Fruit fly (Drosophila melanogaster) whole organism, embryonic: ENCODE data around the gene Bacc.

Experiments
- Awh ChIP-seq: fragments of 200-800 bp; sonication (Bioruptor generic); IDR thresholded peaks from 2 replicates; pipeline ENCODE4, ENCODE4 v1.3.6; 2022; ENCODE audit warnings: missing biosample characterization, missing genetic modification characterization
- CG11456 ChIP-seq: fragments of 200-800 bp; sonication (Bioruptor generic); IDR thresholded peaks from 3 replicates; pipeline ENCODE4 v1.3.6; 2022; ENCODE audit warnings: missing biosample characterization, missing genetic modification characterization
- CG14710 ChIP-seq: fragments of 200-800 bp; sonication (Bioruptor generic); optimal IDR thresholded peaks from 3 replicates; lab custom pipeline; 2019; ENCODE audit warnings: missing biosample characterization, mild to moderate bottlenecking, missing genetic modification characterization, moderate library complexity
- CG15011 ChIP-seq: fragments of 200-800 bp; sonication (Bioruptor generic); optimal IDR thresholded peaks from 3 replicates; lab custom pipeline; 2018; ENCODE audit warnings: missing biosample characterization, mild to moderate bottlenecking, missing genetic modification characterization
- CG1603 ChIP-seq: fragments of 200-800 bp; sonication (Bioruptor generic); optimal IDR thresholded peaks from 2 replicates; lab custom pipeline; 2019; ENCODE audit warnings: missing biosample characterization, mild to moderate bottlenecking, missing genetic modification characterization, moderate library complexity
- CG1647 ChIP-seq: fragments of 200-800 bp; sonication (Bioruptor generic); optimal IDR thresholded peaks from 3 replicates; lab custom pipeline; 2016; ENCODE audit warnings: missing biosample characterization, missing genetic modification characterization
- CG18262 ChIP-seq: fragments of 200-800 bp; optimal IDR thresholded peaks from 3 replicates; lab custom pipeline; 2019; ENCODE audit warnings: missing biosample characterization, mild to moderate bottlenecking, missing genetic modification characterization, moderate library complexity
- CG31365 ChIP-seq: fragments of 200-800 bp; sonication (Bioruptor generic); optimal IDR thresholded peaks from 2 replicates; lab custom pipeline; 2018; ENCODE audit warnings: missing biosample characterization, mild to moderate bottlenecking, missing genetic modification characterization
- CG32767 ChIP-seq: fragments of 200-800 bp; sonication (Bioruptor generic); IDR thresholded peaks from 2 replicates; pipeline ENCODE4 v1.3.6; 2022; ENCODE audit warnings: missing biosample characterization, missing genetic modification characterization
- CG3847 ChIP-seq: fragments of 200-800 bp; sonication (Bioruptor generic); IDR thresholded peaks from 2 replicates; pipeline ENCODE4 v1.3.6; 2022; ENCODE audit warnings: missing biosample characterization, missing genetic modification characterization
- CG4854 ChIP-seq: fragments of 200-800 bp; sonication (Bioruptor generic); optimal IDR thresholded peaks from 2 replicates; lab custom pipeline; 2016; ENCODE audit warnings: missing biosample characterization, missing genetic modification characterization, inconsistent platforms
- CG6254 ChIP-seq: fragments of 200-800 bp; sonication (Bioruptor generic); optimal IDR thresholded peaks from 3 replicates; lab custom pipeline; 2017; ENCODE audit warnings: mild to moderate bottlenecking, missing biosample characterization, missing genetic modification reagents, missing genetic modification characterization
- CG6854 ChIP-seq: fragments of 200-800 bp; sonication (Bioruptor generic); optimal IDR thresholded peaks from 3 replicates; lab custom pipeline; 2017; ENCODE audit warnings: missing biosample characterization, mild to moderate bottlenecking, missing genetic modification characterization
- CG8359 ChIP-seq: fragments of 200-800 bp; sonication (Bioruptor generic); optimal IDR thresholded peaks from 2 replicates; lab custom pipeline; 2017; ENCODE audit warnings: missing biosample characterization, mild to moderate bottlenecking, missing genetic modification characterization, borderline replicate concordance
- CG8388 ChIP-seq: fragments of 200-800 bp; sonication (Bioruptor generic); optimal IDR thresholded peaks from 2 replicates; lab custom pipeline; 2019; ENCODE audit warnings: missing biosample characterization, mild to moderate bottlenecking, missing genetic modification characterization, moderate library complexity
- CG8765 ChIP-seq: fragments of 200-800 bp; sonication (Bioruptor generic); IDR thresholded peaks from 2 replicates; pipeline ENCODE4 v1.3.6; 2022; ENCODE audit warnings: missing biosample characterization, missing genetic modification characterization
- CG9727 ChIP-seq: fragments of 200-800 bp; sonication (Bioruptor generic); optimal IDR thresholded peaks from 3 replicates; lab custom pipeline; 2017; ENCODE audit warnings: missing biosample characterization, mild to moderate bottlenecking, missing genetic modification characterization
- Doc2 ChIP-seq: fragments of 200-800 bp; sonication (Bioruptor generic); IDR thresholded peaks from 2 replicates; pipeline ENCODE4 v1.3.6; 2022; ENCODE audit warnings: missing biosample characterization, missing genetic modification characterization
- Dp ChIP-seq: fragments of 200-800 bp; sonication (Bioruptor generic); optimal IDR thresholded peaks from 2 replicates; lab custom pipeline; 2018; ENCODE audit warnings: missing biosample characterization, mild to moderate bottlenecking, missing genetic modification characterization, moderate library complexity
- Drgx ChIP-seq: fragments of 200-800 bp; sonication (Bioruptor generic); IDR thresholded peaks from 2 replicates; pipeline ENCODE4 v1.3.6; 2022; ENCODE audit warnings: missing biosample characterization, missing genetic modification characterization
- Eip74EF ChIP-seq, 2 experiments: fragments of 200-800 bp in 1 of 2; fragments of >200 bp in 1 of 2; sonication (Bioruptor generic) in 1 of 2; optimal IDR thresholded peaks; 2 replicates each; lab custom pipeline; 2017 to 2019; ENCODE audit warnings: missing biosample characterization in 2 of 2, missing genetic modification characterization in 2 of 2, mild to moderate bottlenecking in 1 of 2, moderate library complexity in 1 of 2
- HLH4C ChIP-seq: fragments of 200-800 bp; sonication (Bioruptor generic); IDR thresholded peaks from 3 replicates; pipeline ENCODE4 v1.3.6; 2022; ENCODE audit warnings: missing biosample characterization, missing genetic modification characterization; ENCODE audit not compliant: partially characterized antibody
- HmgD ChIP-seq: fragments of 200-800 bp; sonication (Bioruptor generic); optimal IDR thresholded peaks from 3 replicates; lab custom pipeline; 2016; ENCODE audit warnings: missing biosample characterization, missing genetic modification characterization
- Hr39 ChIP-seq: fragments of >200 bp; optimal IDR thresholded peaks from 2 replicates; lab custom pipeline; 2017
- Hr78 ChIP-seq, 2 experiments: fragments of 200-800 bp in 1 of 2; fragments of >200 bp in 1 of 2; sonication (Bioruptor generic) in 1 of 2; optimal IDR thresholded peaks; 2 replicates each; lab custom pipeline; 2017 to 2019; ENCODE audit warnings: missing biosample characterization in 2 of 2, missing genetic modification characterization in 2 of 2, mild to moderate bottlenecking in 1 of 2, moderate library complexity in 1 of 2
- MESR4 ChIP-seq: fragments of 200-800 bp; sonication (Bioruptor generic); optimal IDR thresholded peaks from 2 replicates; lab custom pipeline; 2018; ENCODE audit warnings: missing biosample characterization, mild to moderate bottlenecking, missing genetic modification characterization, moderate library complexity
- Pdp1 ChIP-seq, 2 experiments: fragments of 200-800 bp; sonication (Bioruptor generic); optimal IDR thresholded peaks; 3 replicates each; lab custom pipeline; 2016; ENCODE audit warnings: missing biosample characterization in 2 of 2, missing genetic modification characterization in 2 of 2, mild to moderate bottlenecking in 1 of 2, moderate library complexity in 1 of 2
- ab ChIP-seq: fragments of 200-800 bp; sonication (Bioruptor generic); optimal IDR thresholded peaks from 2 replicates; lab custom pipeline; 2016; ENCODE audit warnings: missing biosample characterization, missing genetic modification characterization
- aop ChIP-seq: fragments of 200-800 bp; sonication (Bioruptor generic); IDR thresholded peaks from 2 replicates; pipeline ENCODE4 v1.3.6; 2022; ENCODE audit warnings: missing biosample characterization, missing genetic modification characterization
- cg ChIP-seq: fragments of 200-800 bp; sonication (Bioruptor generic); optimal IDR thresholded peaks from 3 replicates; lab custom pipeline; 2019; ENCODE audit warnings: missing biosample characterization, mild to moderate bottlenecking, missing genetic modification characterization, moderate library complexity
- chif ChIP-seq, 2 experiments: fragments of 200-800 bp; sonication (Bioruptor generic); optimal IDR thresholded peaks; 3 replicates each; lab custom pipeline; 2016; ENCODE audit warnings: missing biosample characterization in 2 of 2, missing genetic modification characterization in 2 of 2
- dan ChIP-seq: fragments of 200-800 bp; sonication (Bioruptor generic); IDR thresholded peaks from 2 replicates; pipeline ENCODE4 v1.3.6; 2022; ENCODE audit warnings: missing biosample characterization, missing genetic modification characterization
- dmrt99B ChIP-seq: fragments of 200-800 bp; sonication (Bioruptor generic); optimal IDR thresholded peaks from 2 replicates; lab custom pipeline; 2018; ENCODE audit warnings: missing biosample characterization, mild to moderate bottlenecking, missing genetic modification characterization, moderate library complexity
- fru ChIP-seq: fragments of >200 bp; optimal IDR thresholded peaks from 2 replicates; lab custom pipeline; 2017
- gcm ChIP-seq: fragments of 200-800 bp; sonication (Bioruptor generic); optimal IDR thresholded peaks from 2 replicates; lab custom pipeline; 2019; ENCODE audit warnings: missing biosample characterization, mild to moderate bottlenecking, missing genetic modification characterization, moderate library complexity
- hth ChIP-seq: fragments of >200 bp; optimal IDR thresholded peaks from 2 replicates; lab custom pipeline; 2017; ENCODE audit warnings: inconsistent platforms
- prd ChIP-seq, 3 experiments: fragments of >200 bp in 2 of 3; fragments of 200-800 bp in 1 of 3; sonication (Bioruptor generic) in 1 of 3; optimal IDR thresholded peaks in 2 of 3; IDR thresholded peaks in 1 of 3; 2 replicates in 2 of 3; 3 replicates in 1 of 3; pipeline versions ENCODE4 v1.3.6 to Lab custom; 2017 to 2022; ENCODE audit warnings: missing biosample characterization in 1 of 3, missing genetic modification characterization in 1 of 3
- psq ChIP-seq: fragments of 200-800 bp; sonication (Bioruptor generic); optimal IDR thresholded peaks from 2 replicates; lab custom pipeline; 2017; ENCODE audit warnings: missing biosample characterization, missing genetic modification characterization
- sc ChIP-seq, 3 experiments: fragments of >200 bp in 2 of 3; fragments of 200-800 bp in 1 of 3; sonication (Bioruptor generic) in 1 of 3; optimal IDR thresholded peaks; 2 replicates in 2 of 3; 3 replicates in 1 of 3; lab custom pipeline; 2017; ENCODE audit warnings: mild to moderate bottlenecking in 1 of 3, missing biosample characterization in 1 of 3, missing genetic modification characterization in 1 of 3, missing genetic modification reagents in 1 of 3
- slp2 ChIP-seq: fragments of 200-800 bp; sonication (Bioruptor generic); optimal IDR thresholded peaks from 2 replicates; lab custom pipeline; 2016; ENCODE audit warnings: missing biosample characterization, missing genetic modification characterization
- sr ChIP-seq: fragments of 200-800 bp; sonication (Bioruptor generic); IDR thresholded peaks from 3 replicates; pipeline ENCODE4 v1.3.6; 2022; ENCODE audit warnings: missing biosample characterization, missing genetic modification characterization
- ssp ChIP-seq: fragments of 200-800 bp; sonication (Bioruptor generic); IDR thresholded peaks from 2 replicates; pipeline ENCODE4 v1.3.6; 2022; ENCODE audit warnings: missing biosample characterization, missing genetic modification characterization
- sug ChIP-seq: fragments of 200-800 bp; optimal IDR thresholded peaks from 2 replicates; lab custom pipeline; 2019; ENCODE audit warnings: missing biosample characterization, mild to moderate bottlenecking, missing genetic modification characterization, moderate library complexity
- tap ChIP-seq: fragments of 200-800 bp; optimal IDR thresholded peaks from 3 replicates; lab custom pipeline; 2019; ENCODE audit warnings: missing biosample characterization, mild to moderate bottlenecking, missing genetic modification characterization, moderate library complexity
- tio ChIP-seq: fragments of 200-800 bp; sonication (Bioruptor generic); optimal IDR thresholded peaks from 2 replicates; lab custom pipeline; 2017; ENCODE audit warnings: missing biosample characterization, missing genetic modification characterization, inconsistent platforms
- trem ChIP-seq: fragments of 200-800 bp; optimal IDR thresholded peaks from 3 replicates; lab custom pipeline; 2019; ENCODE audit warnings: missing biosample characterization, mild to moderate bottlenecking, missing genetic modification characterization, moderate library complexity
- tup ChIP-seq: fragments of 200-800 bp; sonication (Bioruptor generic); optimal IDR thresholded peaks from 2 replicates; lab custom pipeline; 2016; ENCODE audit warnings: missing biosample characterization, mild to moderate bottlenecking, missing genetic modification characterization, moderate library complexity
- vnd ChIP-seq: fragments of 200-800 bp; sonication (Bioruptor generic); IDR thresholded peaks from 3 replicates; pipeline ENCODE4 v1.3.6; 2022; ENCODE audit warnings: missing biosample characterization, missing genetic modification characterization; ENCODE audit not compliant: partially characterized antibody
- wdn ChIP-seq: fragments of 200-800 bp; sonication (Bioruptor generic); IDR thresholded peaks from 2 replicates; pipeline ENCODE4 v1.3.6; 2022; ENCODE audit warnings: missing biosample characterization, missing genetic modification characterization

Bacc gene

dm6 chr2L:2769476-2770185 lies 17.4 kb downstream of the Bacc start, which contains the start of the genes colt and HINT1 (continued):
- TF ChIP-seq tio (no peak), CG6254 (GFP tag; lab: Kevin White, UChicago) (peak; percentile 7), CG32767 (GFP tag; lab: Robert Waterston, UW) (no peak), cg (no peak), Doc2 (no peak), CG15011 (GFP tag; lab: Kevin White, UChicago) (no peak), CG1603 (tag; lab: Kevin White, UChicago) (peak; percentile 66), fru (no peak), CG1647 (GFP tag; lab: Kevin White, UChicago) (no peak), CG8359 (no peak), chif (GFP tag; optimal IDR thresholded peaks at IDR 0.05; lab: Kevin White, UChicago) (no peak), CG8765 (GFP tag; lab: Robert Waterston, UW) (no peak), MESR4 (GFP tag; lab: Kevin White, UChicago) (peak; percentile 96), tup (GFP tag; lab: Kevin White, UChicago) (no peak), dmrt99B (no peak), CG8388 (no peak), CG11456 (GFP tag; lab: Robert Waterston, UW) (no peak), Eip74EF (GFP tag; optimal IDR thresholded peaks at IDR 0.05; lab: Kevin White, UChicago) (peak in 1 of 2 experiments; percentile 32), HmgD (GFP tag; lab: Kevin White, UChicago) (no peak), wdn (GFP tag; lab: Robert Waterston, UW) (no peak), CG31365 (tag; lab: Kevin White, UChicago) (no peak), prd (optimal IDR thresholded peaks at IDR 0.05; lab: Kevin White, UChicago) (no peak), prd (GFP tag; IDR thresholded peaks at IDR 0.05; lab: Robert Waterston, UW) (no peak), HLH4C (GFP tag; lab: Robert Waterston, UW) (no peak), CG6854 (GFP tag; lab: Kevin White, UChicago) (no peak), CG3847 (GFP tag; lab: Robert Waterston, UW) (peak; percentile 84), trem (tag; lab: Kevin White, UChicago) (peak; percentile 99), Pdp1 (GFP tag; optimal IDR thresholded peaks at IDR 0.05; lab: Kevin White, UChicago) (peak in 1 of 2 experiments; percentile 95), Hr78 (GFP tag; optimal IDR thresholded peaks at IDR 0.05; lab: Kevin White, UChicago) (peak in 1 of 2 experiments; percentile 9), ssp (no peak), psq (GFP tag; lab: Kevin White, UChicago) (no peak), slp2 (GFP tag; lab: Kevin White, UChicago) (no peak), vnd (GFP tag; lab: Robert Waterston, UW) (no peak), dan (no peak), Awh (GFP tag; lab: Robert Waterston, UW) (no peak), Drgx (GFP tag; lab: Robert Waterston, UW) (peak; percentile 75), Dp (peak; percentile 41), sr (GFP tag; lab: Robert Waterston, UW) (no peak), CG4854 (GFP tag; lab: Kevin White, UChicago) (no peak), hth (lab: Kevin White, UChicago) (no peak), gcm (GFP tag; lab: Kevin White, UChicago) (no peak), sc (optimal IDR thresholded peaks at IDR 0.05; lab: Kevin White, UChicago) (no peak), sc (GFP tag; optimal IDR thresholded peaks at IDR 0.05; lab: Kevin White, UChicago) (no peak), CG18262 (tag; lab: Kevin White, UChicago) (peak; percentile 1), tap (tag; lab: Kevin White, UChicago) (peak; percentile 15), CG14710 (tag; lab: Kevin White, UChicago) (peak; percentile 70), CG9727 (GFP tag; lab: Kevin White, UChicago) (no peak), sug (peak; percentile 41), Hr39 (lab: Kevin White, UChicago) (no peak), ab (no peak), aop (GFP tag; lab: Robert Waterston, UW) (no peak)
